Fruit fly (Drosophila melanogaster): ENCODE data around the gene Doc2.

DNA sequence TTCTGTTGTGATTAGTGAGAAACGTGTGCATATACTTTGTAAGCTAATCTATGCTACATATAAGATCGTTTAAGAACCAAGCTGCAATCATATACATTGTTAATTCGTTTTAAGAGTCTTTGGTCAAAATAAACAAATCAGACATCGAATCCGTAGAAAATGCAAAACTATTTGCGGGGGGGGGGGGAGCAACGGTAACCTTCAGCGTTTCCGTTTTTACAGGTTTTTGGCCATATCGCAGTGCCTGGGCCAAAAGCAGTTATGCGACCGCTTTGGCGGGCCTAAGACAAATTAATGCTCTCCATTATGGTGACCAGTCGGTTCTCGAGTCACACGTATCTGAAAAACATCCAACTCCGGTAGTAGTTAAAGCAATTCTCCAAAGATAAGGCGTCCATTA, 25.9 kb upstream of the Doc2 start:
- no peak for TF ChIP-seq pdm3 (GFP tag; optimal IDR thresholded peaks at IDR 0.05)
- no peak for TF ChIP-seq CG8119 (GFP tag; IDR thresholded peaks at IDR 0.05)
- no peak for TF ChIP-seq esn (GFP tag; optimal IDR thresholded peaks at IDR 0.05)
- TF ChIP-seq CG11762 (GFP tag; optimal IDR thresholded peaks at IDR 0.05; ENCODE audit: insufficient read depth) = no peak
- TF ChIP-seq OdsH (GFP tag; optimal IDR thresholded peaks at IDR 0.05) = no peak
- no peak for TF ChIP-seq spab (GFP tag; optimal IDR thresholded peaks at IDR 0.05)
- TF ChIP-seq Lpt (GFP tag; optimal IDR thresholded peaks at IDR 0.05) = no peak
- no peak for TF ChIP-seq Gug (GFP tag; IDR thresholded peaks at IDR 0.05)
- no peak for TF ChIP-seq CG6808 (GFP tag; optimal IDR thresholded peaks at IDR 0.05)
- TF ChIP-seq CG34406 (GFP tag; optimal IDR thresholded peaks at IDR 0.05) = no peak
- TF ChIP-seq Ets96B (tag; optimal IDR thresholded peaks at IDR 0.05) = no peak
- no peak for TF ChIP-seq fkh (GFP tag; optimal IDR thresholded peaks at IDR 0.05)

Measured in whole organism, prepupa.